Fruit fly (Drosophila melanogaster): ENCODE results near the gene X11L.

X11L gene

DNA sequence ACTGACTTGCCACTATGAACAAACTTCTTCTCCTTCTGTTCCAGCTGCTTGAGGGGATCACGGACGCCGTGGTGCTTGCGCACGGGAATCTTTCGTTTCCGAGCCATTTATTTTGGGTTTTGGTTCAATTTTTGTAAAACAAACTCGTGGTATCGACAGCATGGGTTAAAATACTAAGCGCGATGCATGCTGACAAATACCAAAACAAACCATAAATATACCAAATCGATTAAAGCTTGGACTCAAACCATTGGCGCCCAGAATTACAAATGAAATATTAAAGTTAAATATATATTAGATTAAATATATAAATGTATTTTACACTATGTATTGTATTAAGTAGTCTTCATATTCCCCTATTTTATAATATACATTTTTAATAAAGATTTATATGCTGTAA lies 29.9 kb downstream of the X11L start, which contains the start of gene CG8326:
CG8326 (minus strand) TSS at position 176 of the 400 bp plus-strand sequence.
- TF ChIP-seq CG8301 (tag; optimal IDR thresholded peaks at IDR 0.05) = no peak
- no peak for TF ChIP-seq gl (tag; optimal IDR thresholded peaks at IDR 0.05)

dm6 chrX:17631996-17632612 lies 32.7 kb downstream of the X11L start, which contains the start of the genes corolla and ND-24:
Gene corolla, minus strand, starts transcription at chrX:17632047.
Gene ND-24, plus strand, starts transcription at chrX:17632089.
- TF ChIP-seq CG17806 (tag; optimal IDR thresholded peaks at IDR 0.05) = peak; percentile 57
- no peak for TF ChIP-seq CG10348 (GFP tag; IDR thresholded peaks at IDR 0.05)
- no peak for TF ChIP-seq Pif1B (GFP tag; optimal IDR thresholded peaks at IDR 0.05)
- TF ChIP-seq CG12605 (GFP tag; IDR thresholded peaks at IDR 0.05) = peak; percentile 61
- TF ChIP-seq CG4496 (GFP tag; IDR thresholded peaks at IDR 0.05) = peak; percentile 88
- peak; percentile 31 for TF ChIP-seq CG8301 (tag; optimal IDR thresholded peaks at IDR 0.05)
- no peak for TF ChIP-seq CG13204 (GFP tag; optimal IDR thresholded peaks at IDR 0.05)
- peak; percentile 77 for TF ChIP-seq Ets98B (GFP tag; IDR thresholded peaks at IDR 0.05)
- no peak for TF ChIP-seq Pif1A (GFP tag; optimal IDR thresholded peaks at IDR 0.05)
- TF ChIP-seq gl (tag; optimal IDR thresholded peaks at IDR 0.05) = no peak
- TF ChIP-seq CG32121 (GFP tag; IDR thresholded peaks at IDR 0.05) = peak; percentile 74
- peak; percentile 35 for TF ChIP-seq CG34367 (tag; optimal IDR thresholded peaks at IDR 0.05)
- peak; percentile 43 for TF ChIP-seq CG8159 (tag; optimal IDR thresholded peaks at IDR 0.05)
- TF ChIP-seq CG9948 (tag; optimal IDR thresholded peaks at IDR 0.05) = peak; percentile 51
- TF ChIP-seq D1 (tag; optimal IDR thresholded peaks at IDR 0.05) = no peak
- no peak for TF ChIP-seq CG14655 (GFP tag; optimal IDR thresholded peaks at IDR 0.05)
- TF ChIP-seq Snoo (tag; optimal IDR thresholded peaks at IDR 0.05) = peak; percentile 38
- peak; percentile 60 for TF ChIP-seq CG15710 (tag; optimal IDR thresholded peaks at IDR 0.05)
- TF ChIP-seq EcR (GFP tag; optimal IDR thresholded peaks at IDR 0.05) = no peak
- TF ChIP-seq fd96Ca (GFP tag; IDR thresholded peaks at IDR 0.05) = no peak; the same call in 2 of the 3 replicates
- peak; percentile 66 for TF ChIP-seq rn (GFP tag; IDR thresholded peaks at IDR 0.05)

DNA sequence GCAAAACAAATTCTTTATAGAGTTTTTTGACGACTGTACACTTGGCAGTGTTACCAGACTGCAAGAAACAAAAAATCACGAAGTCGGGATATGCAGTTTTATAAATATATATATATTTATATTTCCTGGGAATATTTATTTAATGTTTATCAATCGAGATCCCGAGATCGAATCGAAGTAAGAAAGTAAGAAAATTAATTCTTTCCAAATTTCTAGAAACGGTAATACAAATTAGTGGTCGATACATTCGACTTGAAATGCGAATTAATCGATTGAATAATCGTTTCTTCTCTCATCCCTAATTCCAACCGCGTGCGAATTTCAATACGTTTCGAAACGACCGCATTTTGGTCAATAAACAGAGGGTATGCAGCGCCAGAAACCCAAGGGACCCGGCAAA lies 36.6 kb downstream of the X11L start, which contains the start of the genes CG8289 and CG5800:
CG8289 (minus strand) TSS at position 44 of the 400 bp plus-strand sequence.
CG5800 (plus strand) TSS at position 281 of the 400 bp plus-strand sequence.
- TF ChIP-seq D1 (tag; optimal IDR thresholded peaks at IDR 0.05) = no peak
- TF ChIP-seq rn (GFP tag; IDR thresholded peaks at IDR 0.05) = no peak
- TF ChIP-seq gl (tag; optimal IDR thresholded peaks at IDR 0.05) = no peak
- TF ChIP-seq CG12605 (GFP tag; IDR thresholded peaks at IDR 0.05) = no peak
- no peak for TF ChIP-seq Pif1A (GFP tag; optimal IDR thresholded peaks at IDR 0.05)
- TF ChIP-seq fd96Ca (GFP tag; IDR thresholded peaks at IDR 0.05) = no peak
- TF ChIP-seq CG13204 (GFP tag; optimal IDR thresholded peaks at IDR 0.05) = no peak
- TF ChIP-seq CG4496 (GFP tag; IDR thresholded peaks at IDR 0.05) = no peak
- no peak for TF ChIP-seq CG15710 (tag; optimal IDR thresholded peaks at IDR 0.05)
- TF ChIP-seq Ets98B (GFP tag; IDR thresholded peaks at IDR 0.05) = no peak
- no peak for TF ChIP-seq Pif1B (GFP tag; optimal IDR thresholded peaks at IDR 0.05)
- TF ChIP-seq CG34367 (tag; optimal IDR thresholded peaks at IDR 0.05) = no peak

DNA sequence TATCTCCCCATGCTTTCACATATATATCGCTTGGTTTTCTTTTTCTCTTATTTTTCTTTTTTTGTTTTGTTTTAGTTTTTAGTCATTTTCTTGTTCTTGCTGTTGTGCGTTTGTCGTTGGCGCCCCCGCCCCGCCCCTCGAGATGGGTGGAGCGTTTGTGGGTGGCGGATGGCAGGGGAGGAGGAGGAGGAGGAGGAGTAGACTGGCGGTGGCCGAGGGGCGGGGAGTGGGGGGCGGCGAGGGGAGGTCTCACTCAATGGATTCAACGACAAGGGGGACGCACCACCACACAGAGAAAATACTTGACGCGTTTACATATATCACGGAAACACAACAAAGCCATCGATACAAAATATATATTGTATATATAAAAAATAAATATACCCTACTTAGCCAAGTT lies 41.4 kb downstream of the X11L start:
- TF ChIP-seq CG14655 (GFP tag; optimal IDR thresholded peaks at IDR 0.05) = no peak
- TF ChIP-seq Snoo (tag; optimal IDR thresholded peaks at IDR 0.05) = no peak
- no peak for TF ChIP-seq gl (tag; optimal IDR thresholded peaks at IDR 0.05)
- TF ChIP-seq CG4496 (GFP tag; IDR thresholded peaks at IDR 0.05) = 0 out of 3 replicates have a peak, but pooled peaks have one; percentile 34
- TF ChIP-seq CG32121 (GFP tag; IDR thresholded peaks at IDR 0.05) = 0 out of 2 replicates have a peak, but pooled peaks have one; percentile 11
- TF ChIP-seq rn (GFP tag; IDR thresholded peaks at IDR 0.05) = no peak

DNA sequence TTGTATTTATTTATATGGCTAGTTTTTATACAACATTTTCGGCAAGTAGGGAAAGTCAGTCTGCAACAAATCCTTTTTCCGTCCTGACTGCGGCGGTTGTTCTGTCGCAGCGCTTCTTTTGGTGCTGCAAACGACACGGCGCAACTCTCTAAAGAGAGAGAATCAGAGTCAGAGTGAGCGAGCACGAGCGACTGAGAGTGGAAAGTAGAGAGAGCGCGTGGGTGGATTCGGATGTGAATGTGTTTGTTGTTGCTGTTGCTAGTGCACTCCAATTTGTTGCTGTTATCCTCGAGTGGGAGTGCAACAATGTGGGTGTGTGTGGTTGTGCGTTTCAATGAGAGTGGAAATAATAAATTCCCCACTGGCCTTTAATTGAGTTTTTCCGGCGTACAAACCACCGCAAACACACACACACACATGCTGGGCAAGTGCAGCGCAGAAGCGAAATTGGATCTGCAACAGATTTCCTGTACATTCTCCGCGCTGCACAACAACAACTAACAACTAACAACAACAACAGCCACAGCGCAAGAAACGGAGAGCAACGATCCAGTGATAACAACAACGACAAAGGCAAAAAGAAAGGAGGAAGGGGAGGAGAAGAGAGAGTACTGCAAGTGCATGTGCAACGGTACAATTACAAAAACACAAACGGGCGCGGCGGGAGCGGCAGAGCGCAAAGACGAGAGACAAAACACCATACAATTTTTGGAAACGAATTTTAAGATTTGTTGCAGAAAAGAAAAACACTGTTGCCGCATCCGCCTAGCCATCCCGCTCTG lies 52.0 kb downstream of the X11L start:
- no peak for TF ChIP-seq Ets98B (GFP tag; IDR thresholded peaks at IDR 0.05)
- peak; percentile 35 for TF ChIP-seq CG13204 (GFP tag; optimal IDR thresholded peaks at IDR 0.05)
- no peak for TF ChIP-seq CG32121 (GFP tag; IDR thresholded peaks at IDR 0.05)
- no peak for TF ChIP-seq CG8301 (tag; optimal IDR thresholded peaks at IDR 0.05)
- TF ChIP-seq CG12605 (GFP tag; IDR thresholded peaks at IDR 0.05) = no peak
- TF ChIP-seq fd96Ca (GFP tag; IDR thresholded peaks at IDR 0.05) = no peak
- TF ChIP-seq EcR (GFP tag; optimal IDR thresholded peaks at IDR 0.05) = peak; percentile 46

dm6 chrX:17651998-17652738 lies 52.8 kb downstream of the X11L start, which contains the start of gene RhoGAPp190:
Gene RhoGAPp190, minus strand, starts transcription at chrX:17652562.
- peak; percentile 15 for TF ChIP-seq CG13204 (GFP tag; optimal IDR thresholded peaks at IDR 0.05)
- TF ChIP-seq rn (GFP tag; IDR thresholded peaks at IDR 0.05) = no peak
- TF ChIP-seq CG14655 (GFP tag; optimal IDR thresholded peaks at IDR 0.05) = no peak
- TF ChIP-seq Ets98B (GFP tag; IDR thresholded peaks at IDR 0.05) = no peak
- no peak for TF ChIP-seq CG17806 (tag; optimal IDR thresholded peaks at IDR 0.05)
- 0 out of 3 replicates have a peak, but pooled peaks have one; percentile 35 for TF ChIP-seq fd96Ca (GFP tag; IDR thresholded peaks at IDR 0.05)
